Worm (Caenorhabditis elegans) whole organism, late embryonic: ENCODE data around the gene taf-9.
A peak's percentile ranks its signal among the peaks of the same experiment; 100 is the strongest.

Source experiments
- C08G9.2 ChIP-seq: sonication (generic microtip); optimal IDR thresholded peaks from 2 replicates; lab custom pipeline; 2016; ENCODE audit warnings: mild to moderate bottlenecking, missing genetic modification characterization, moderate library complexity, missing compliant biosample characterization
- F13H6.1 ChIP-seq: sonication (generic microtip); optimal IDR thresholded peaks from 2 replicates; lab custom pipeline; 2016; ENCODE audit warnings: missing genetic modification characterization, missing compliant biosample characterization
- K02D7.2 ChIP-seq: sonication (generic microtip); optimal IDR thresholded peaks from 2 replicates; lab custom pipeline; 2017; ENCODE audit warnings: mild to moderate bottlenecking, missing genetic modification characterization, missing compliant biosample characterization
- ahr-1 ChIP-seq: sonication (generic microtip); optimal IDR thresholded peaks from 2 replicates; lab custom pipeline; 2016; ENCODE audit warnings: missing genetic modification characterization, missing compliant biosample characterization
- ama-1 ChIP-seq: fragments of 150-350 bp; optimal IDR thresholded peaks from 2 replicates; lab custom pipeline; 2014
- ceh-22 ChIP-seq: sonication (generic microtip); optimal IDR thresholded peaks from 2 replicates; lab custom pipeline; 2017; ENCODE audit warnings: missing biosample characterization, missing genetic modification characterization
- ceh-34 ChIP-seq: sonication (generic microtip); optimal IDR thresholded peaks from 2 replicates; lab custom pipeline; 2016; ENCODE audit warnings: mild to moderate bottlenecking, missing genetic modification characterization, missing compliant biosample characterization
- ceh-6 ChIP-seq: fragments of 200-800 bp; sonication (Bioruptor generic); optimal IDR thresholded peaks from 2 replicates; lab custom pipeline; 2018; ENCODE audit warnings: mild to moderate bottlenecking, missing genetic modification characterization, missing compliant biosample characterization
- elt-4 ChIP-seq: sonication (generic microtip); optimal IDR thresholded peaks from 2 replicates; lab custom pipeline; 2016; ENCODE audit warnings: missing genetic modification characterization, missing compliant biosample characterization
- ets-4 ChIP-seq: sonication (generic microtip); optimal IDR thresholded peaks from 2 replicates; lab custom pipeline; 2016; ENCODE audit warnings: missing genetic modification characterization, missing compliant biosample characterization
- fkh-10 ChIP-seq: fragments of 150-350 bp; optimal IDR thresholded peaks from 2 replicates; lab custom pipeline; 2014; ENCODE audit warnings: missing biosample characterization, missing genetic modification reagents, missing genetic modification characterization
- fkh-6 ChIP-seq: sonication (generic microtip); optimal IDR thresholded peaks from 2 replicates; lab custom pipeline; 2016; ENCODE audit warnings: missing genetic modification characterization, missing compliant biosample characterization
- hlh-13 ChIP-seq: fragments of 200-800 bp; sonication (Bioruptor generic); optimal IDR thresholded peaks from 2 replicates; lab custom pipeline; 2018; ENCODE audit warnings: mild to moderate bottlenecking, missing genetic modification characterization, missing compliant biosample characterization
- hlh-15 ChIP-seq: sonication (generic microtip); optimal IDR thresholded peaks from 2 replicates; lab custom pipeline; 2016; ENCODE audit warnings: missing genetic modification characterization, missing compliant biosample characterization
- hlh-30 ChIP-seq: sonication (generic microtip); optimal IDR thresholded peaks from 2 replicates; lab custom pipeline; 2017; ENCODE audit warnings: antibody characterized with exemption, missing genetic modification characterization, missing compliant biosample characterization; ENCODE audit not compliant: insufficient read depth
- hlh-6 ChIP-seq: sonication (generic microtip); optimal IDR thresholded peaks from 2 replicates; lab custom pipeline; 2016; ENCODE audit warnings: missing genotype, missing genetic modification characterization, missing compliant biosample characterization
- hlh-8 ChIP-seq: sonication (generic microtip); optimal IDR thresholded peaks from 2 replicates; lab custom pipeline; 2016; ENCODE audit warnings: missing genotype, missing genetic modification characterization, missing compliant biosample characterization
- lin-11 ChIP-seq: fragments of 200-800 bp; sonication (Bioruptor generic); optimal IDR thresholded peaks from 2 replicates; lab custom pipeline; 2018; ENCODE audit warnings: mild to moderate bottlenecking, missing genetic modification characterization, missing compliant biosample characterization
- mec-3 ChIP-seq: sonication (generic microtip); optimal IDR thresholded peaks from 2 replicates; lab custom pipeline; 2016; ENCODE audit warnings: borderline replicate concordance, missing genetic modification characterization, missing compliant biosample characterization
- nhr-11 ChIP-seq: fragments of 150-350 bp; optimal IDR thresholded peaks from 2 replicates; lab custom pipeline; 2014; ENCODE audit warnings: missing biosample characterization, missing genetic modification characterization
- nhr-232 ChIP-seq: sonication (generic microtip); optimal IDR thresholded peaks from 2 replicates; lab custom pipeline; 2016; ENCODE audit warnings: missing genetic modification characterization, missing compliant biosample characterization
- pha-2 ChIP-seq: sonication (generic microtip); optimal IDR thresholded peaks from 2 replicates; lab custom pipeline; 2017; ENCODE audit warnings: mild to moderate bottlenecking, missing genetic modification characterization, missing compliant biosample characterization
- pros-1 ChIP-seq: fragments of 150-350 bp; optimal IDR thresholded peaks from 2 replicates; lab custom pipeline; 2014; ENCODE audit warnings: missing biosample characterization, missing genetic modification reagents, missing genetic modification characterization
- rnt-1 ChIP-seq: sonication (generic microtip); optimal IDR thresholded peaks from 2 replicates; lab custom pipeline; 2016; ENCODE audit warnings: missing genetic modification characterization, missing compliant biosample characterization
- sdc-2 ChIP-seq: sonication (generic microtip); optimal IDR thresholded peaks from 2 replicates; lab custom pipeline; 2016; ENCODE audit warnings: missing genotype, missing genetic modification characterization, missing compliant biosample characterization
- tbx-2 ChIP-seq: sonication (generic microtip); optimal IDR thresholded peaks from 2 replicates; lab custom pipeline; 2016; ENCODE audit warnings: missing genetic modification characterization, missing compliant biosample characterization
- tbx-7 ChIP-seq: sonication (generic microtip); optimal IDR thresholded peaks from 2 replicates; lab custom pipeline; 2016; ENCODE audit warnings: missing genotype, missing genetic modification characterization, missing compliant biosample characterization
- ttx-3 ChIP-seq: sonication (generic microtip); optimal IDR thresholded peaks from 2 replicates; lab custom pipeline; 2016; ENCODE audit warnings: missing genetic modification reagents, missing genetic modification characterization, missing compliant biosample characterization
- unc-3 ChIP-seq, 2 experiments: fragments of 200-800 bp in 1 of 2; sonication (Bioruptor generic) in 1 of 2; sonication (generic microtip) in 1 of 2; conservative IDR thresholded peaks in 1 of 2; optimal IDR thresholded peaks in 1 of 2; 2 replicates each; pipeline versions ENCODE4 v1.3.6 to Lab custom; 2016 to 2022; ENCODE audit warnings: missing compliant biosample characterization in 2 of 2, missing genetic modification characterization in 2 of 2, missing genetic modification reagents in 1 of 2
- unc-55 ChIP-seq: sonication (generic microtip); optimal IDR thresholded peaks from 2 replicates; lab custom pipeline; 2017; ENCODE audit warnings: missing biosample characterization, missing genetic modification reagents, missing genetic modification characterization
- zip-5 ChIP-seq: sonication (generic microtip); optimal IDR thresholded peaks from 2 replicates; lab custom pipeline; 2016; ENCODE audit warnings: missing genetic modification characterization, missing compliant biosample characterization
- ztf-16 ChIP-seq: sonication (generic microtip); optimal IDR thresholded peaks from 2 replicates; lab custom pipeline; 2017; ENCODE audit warnings: missing genetic modification characterization, missing compliant biosample characterization

Gene taf-9

ce11 chrIII:13657975-13658374 is 33.9 kb downstream of the taf-9 start:
- TF ChIP-seq tbx-2 (peak; percentile 33), ets-4 (peak; percentile 24), pha-2 (tag; lab: Kevin White, UChicago) (peak; percentile 24), unc-3 (GFP tag; conservative IDR thresholded peaks at IDR 0.05; lab: Robert Waterston, UW) (no peak), unc-3 (tag; optimal IDR thresholded peaks at IDR 0.05; lab: Kevin White, UChicago) (no peak)

ce11 chrIII:13659028-13659427 is 35.0 kb downstream of the taf-9 start:
- TF ChIP-seq sdc-2 (tag; lab: Kevin White, UChicago) (no peak), ttx-3 (tag; lab: Kevin White, UChicago) (no peak), unc-55 (peak; percentile 33)

ce11 chrIII:13660123-13660522 is 36.0 kb downstream of the taf-9 start:
- TF ChIP-seq hlh-13 (GFP tag; lab: Kevin White, UChicago) (no peak), ztf-16 (tag; lab: Kevin White, UChicago) (no peak), ceh-34 (tag; lab: Kevin White, UChicago) (no peak), fkh-6 (tag; lab: Kevin White, UChicago) (no peak), ttx-3 (tag; lab: Kevin White, UChicago) (no peak), pros-1 (tag; lab: Kevin White, UChicago) (no peak)

ce11 chrIII:13666406-13666805 is 42.3 kb downstream of the taf-9 start:
- no peak for TF ChIP-seq hlh-30 (tag; lab: Kevin White, UChicago)
- TF ChIP-seq hlh-13 (GFP tag; lab: Kevin White, UChicago), result no peak
- TF ChIP-seq hlh-15, result no peak
- no peak for TF ChIP-seq ama-1
- no peak for TF ChIP-seq zip-5 (tag; lab: Kevin White, UChicago)
- no peak for TF ChIP-seq tbx-7
- TF ChIP-seq nhr-11 (tag; lab: Kevin White, UChicago), result no peak
- TF ChIP-seq tbx-2, result no peak
- no peak for TF ChIP-seq lin-11 (tag; lab: Kevin White, UChicago)

ce11 chrIII:13667739-13668138 is 43.7 kb downstream of the taf-9 start, which contains the start of gene flp-15:
Gene flp-15 (minus strand): TSS chrIII:13667839.
- TF ChIP-seq hlh-8 (tag; lab: Kevin White, UChicago), result no peak
- no peak for TF ChIP-seq ceh-34 (tag; lab: Kevin White, UChicago)
- TF ChIP-seq F13H6.1 (tag; lab: Kevin White, UChicago), result no peak
- no peak for TF ChIP-seq sdc-2 (tag; lab: Kevin White, UChicago)
- TF ChIP-seq C08G9.2 (tag; lab: Kevin White, UChicago), result no peak
- no peak for TF ChIP-seq fkh-10 (GFP tag; lab: Kevin White, UChicago)
- TF ChIP-seq ahr-1 (tag; lab: Kevin White, UChicago), result no peak
- TF ChIP-seq pros-1 (tag; lab: Kevin White, UChicago), result no peak

ce11 chrIII:13669519-13669918 is 45.4 kb downstream of the taf-9 start:
- TF ChIP-seq K02D7.2 (no peak), pha-2 (tag; lab: Kevin White, UChicago) (no peak), elt-4 (no peak), ceh-22 (tag; lab: Kevin White, UChicago) (no peak), nhr-232 (no peak), ceh-6 (GFP tag; lab: Kevin White, UChicago) (no peak), hlh-13 (GFP tag; lab: Kevin White, UChicago) (no peak), rnt-1 (tag; lab: Kevin White, UChicago) (no peak), mec-3 (tag; lab: Kevin White, UChicago) (no peak), hlh-15 (no peak), hlh-6 (tag; lab: Kevin White, UChicago) (no peak)
